Worm (Caenorhabditis elegans): Measurements from ENCODE around the gene C27B7.7.

DNA sequence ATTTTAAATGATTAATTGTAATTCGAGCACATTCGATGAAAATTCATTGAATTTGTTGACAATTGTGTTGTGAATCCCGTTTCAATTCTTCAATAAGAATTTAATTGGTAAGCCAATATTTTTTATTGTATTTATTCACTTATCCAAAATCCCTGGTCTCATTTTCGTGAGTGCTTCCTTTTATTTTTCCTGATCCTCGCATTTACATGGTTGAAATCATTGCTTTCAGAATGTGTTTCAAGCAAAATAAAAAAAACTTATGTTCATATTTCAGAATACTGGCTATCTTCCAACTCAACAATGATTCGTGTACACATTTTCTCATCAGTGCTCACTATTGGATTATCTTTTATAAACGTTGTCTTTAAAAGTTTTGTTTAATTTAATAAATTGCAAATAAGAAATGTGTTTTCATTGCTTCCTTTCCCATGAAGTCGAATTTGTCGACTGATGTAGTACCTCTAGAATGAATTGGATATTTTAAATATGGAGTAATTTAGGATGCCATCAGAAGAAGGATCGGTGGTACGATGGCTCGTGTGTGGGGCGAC, 23.2 kb downstream of the C27B7.7 start, which contains the start of the genes D1046.18 and slc-25A26:
- TF ChIP-seq ama-1 (optimal IDR thresholded peaks at IDR 0.05) (no peak), pha-4 (tag; optimal IDR thresholded peaks at IDR 0.05) (no peak), pha-2 (tag; optimal IDR thresholded peaks at IDR 0.05) (no peak), unc-42 (tag; optimal IDR thresholded peaks at IDR 0.05) (no peak), pqm-1 (tag; optimal IDR thresholded peaks at IDR 0.05) (no peak), nhr-11 (tag; optimal IDR thresholded peaks at IDR 0.05) (no peak), ceh-22 (tag; optimal IDR thresholded peaks at IDR 0.05) (no peak), K02D7.2 (tag; optimal IDR thresholded peaks at IDR 0.05) (no peak), ceh-30 (tag; optimal IDR thresholded peaks at IDR 0.05) (no peak), mec-3 (tag; optimal IDR thresholded peaks at IDR 0.05; ENCODE audit: borderline replicate concordance) (no peak)

All from whole organism, late embryonic.